Worm (Caenorhabditis elegans) whole organism, L4/young adult: ENCODE measurements around the gene F35D2.1.

Source experiments
- W03F9.2 ChIP-seq: fragments of 150-350 bp; optimal IDR thresholded peaks from 2 replicates; lab custom pipeline; 2014; ENCODE audit warnings: missing biosample characterization, missing genetic modification characterization
- dao-5 ChIP-seq: sonication (generic microtip); optimal IDR thresholded peaks from 2 replicates; lab custom pipeline; 2016; ENCODE audit warnings: missing genotype, missing genetic modification characterization, moderate library complexity, missing compliant biosample characterization
- him-1 ChIP-seq: sonication (generic microtip); optimal IDR thresholded peaks from 2 replicates; lab custom pipeline; 2016; ENCODE audit warnings: missing genotype, missing genetic modification reagents, missing genetic modification characterization, missing compliant biosample characterization

- TF ChIP-seq him-1 (tag; lab: Kevin White, UChicago): no peak
- TF ChIP-seq W03F9.2 (tag; lab: Kevin White, UChicago): no peak
- no peak for TF ChIP-seq dao-5 (tag; lab: Kevin White, UChicago)
Observed at ce11 chrII:7614334-7614733, 38.6 kb downstream of the F35D2.1 start.
